Fruit fly (Drosophila melanogaster): ENCODE measurements around the gene Afg3l2.

Afg3l2 gene

DNA sequence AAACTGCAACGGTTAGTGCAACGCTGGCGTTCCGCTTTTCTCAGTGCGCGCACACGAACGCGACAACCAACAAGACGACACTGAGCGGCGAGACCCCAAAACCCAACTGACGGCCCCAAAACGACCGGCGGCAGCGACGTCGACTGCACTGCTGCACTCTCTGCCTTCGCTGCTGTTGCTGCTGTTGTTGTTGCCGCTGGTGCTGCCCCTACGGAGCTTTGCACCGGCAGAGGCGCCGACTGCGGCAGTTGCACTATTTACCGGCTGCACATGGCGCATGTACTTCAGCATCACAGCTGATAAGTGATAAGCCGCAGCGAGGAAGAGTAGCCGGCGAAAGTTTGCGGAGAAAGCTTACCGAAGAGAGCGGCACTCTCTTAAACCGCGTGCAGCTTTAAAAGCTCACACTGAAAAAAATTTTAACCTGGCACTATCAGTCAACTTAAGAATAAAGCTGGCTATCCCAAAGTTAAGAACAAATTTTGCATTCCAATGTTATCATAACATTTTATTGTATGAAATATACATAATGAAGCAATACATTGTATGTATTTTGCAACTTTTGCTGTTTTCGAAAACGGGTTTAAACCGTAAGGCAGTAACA, 3.7 kb downstream of the Afg3l2 start, which contains the start of gene Rbp6 (continued):
- TF ChIP-seq gcm2 (GFP tag; optimal IDR thresholded peaks at IDR 0.05) = no peak
- TF ChIP-seq ci (GFP tag; IDR thresholded peaks at IDR 0.05) = peak; percentile 38
- TF ChIP-seq repo (GFP tag; optimal IDR thresholded peaks at IDR 0.05) = no peak
- TF ChIP-seq usp (GFP tag; optimal IDR thresholded peaks at IDR 0.05) = no peak
- no peak for TF ChIP-seq Med (GFP tag)
- TF ChIP-seq ATbp (GFP tag; optimal IDR thresholded peaks at IDR 0.05) = no peak
- TF ChIP-seq Dref (GFP tag; IDR thresholded peaks at IDR 0.05) = no peak
- TF ChIP-seq tna (GFP tag; IDR thresholded peaks at IDR 0.05; ENCODE audit: partially characterized antibody) = no peak
- TF ChIP-seq CG7745 (tag; optimal IDR thresholded peaks at IDR 0.05) = no peak
- peak; percentile 42 to 70 for TF ChIP-seq Trl (optimal IDR thresholded peaks at IDR 0.05)
- TF ChIP-seq Trl (GFP tag; optimal IDR thresholded peaks at IDR 0.05) = no peak
- TF ChIP-seq Ptx1 (GFP tag; IDR thresholded peaks at IDR 0.05) = no peak
- no peak for TF ChIP-seq klu (GFP tag; IDR thresholded peaks at IDR 0.05)
- peak; percentile 68 for TF ChIP-seq zf30C (GFP tag; optimal IDR thresholded peaks at IDR 0.05)
- TF ChIP-seq CG8359 (GFP tag; optimal IDR thresholded peaks at IDR 0.05; ENCODE audit: borderline replicate concordance) = no peak
- 0 out of 2 replicates have a peak, but pooled peaks have one; percentile 22 for TF ChIP-seq Rfx (GFP tag; IDR thresholded peaks at IDR 0.05)
- no peak for TF ChIP-seq HLH4C (GFP tag; IDR thresholded peaks at IDR 0.05; ENCODE audit: partially characterized antibody)
- no peak for TF ChIP-seq sisA (GFP tag; IDR thresholded peaks at IDR 0.05)
- no peak for TF ChIP-seq NK7.1 (GFP tag; optimal IDR thresholded peaks at IDR 0.05)
- no peak for TF ChIP-seq dati (GFP tag; IDR thresholded peaks at IDR 0.05)
- TF ChIP-seq fd96Cb (tag; optimal IDR thresholded peaks at IDR 0.05) = peak; percentile 1
- no peak for TF ChIP-seq Dll (GFP tag; IDR thresholded peaks at IDR 0.05; ENCODE audit: partially characterized antibody)
- TF ChIP-seq insv (GFP tag; optimal IDR thresholded peaks at IDR 0.05) = no peak
- TF ChIP-seq CG31365 (tag; optimal IDR thresholded peaks at IDR 0.05) = no peak
- TF ChIP-seq inv (GFP tag; IDR thresholded peaks at IDR 0.05; ENCODE audit: partially characterized antibody) = no peak
- no peak for TF ChIP-seq CG13123 (GFP tag; optimal IDR thresholded peaks at IDR 0.05)
- no peak for TF ChIP-seq Kr (GFP tag; optimal IDR thresholded peaks at IDR 0.05)
- TF ChIP-seq CG8765 (GFP tag; IDR thresholded peaks at IDR 0.05) = no peak
- no peak for TF ChIP-seq tio (GFP tag; optimal IDR thresholded peaks at IDR 0.05)
- no peak for TF ChIP-seq tll (GFP tag; optimal IDR thresholded peaks at IDR 0.05)
- no peak for TF ChIP-seq CG13894 (tag; optimal IDR thresholded peaks at IDR 0.05)
- TF ChIP-seq CG16815 (GFP tag; optimal IDR thresholded peaks at IDR 0.05) = no peak
- no peak for TF ChIP-seq dan (GFP tag; IDR thresholded peaks at IDR 0.05)
- TF ChIP-seq dmrt99B (tag; optimal IDR thresholded peaks at IDR 0.05) = peak; percentile 18
- TF ChIP-seq grau (tag; optimal IDR thresholded peaks at IDR 0.05) = no peak
- TF ChIP-seq CG2120 (GFP tag; optimal IDR thresholded peaks at IDR 0.05) = peak; percentile 29
- peak; percentile 36 for TF ChIP-seq CG1603 (tag; optimal IDR thresholded peaks at IDR 0.05)
- no peak for TF ChIP-seq bowl (GFP tag; IDR thresholded peaks at IDR 0.05)
- TF ChIP-seq CG6689 (GFP tag; IDR thresholded peaks at IDR 0.05) = 0 out of 2 replicates have a peak, but pooled peaks have one; percentile 24
- peak; percentile 16 for TF ChIP-seq lilli (GFP tag; optimal IDR thresholded peaks at IDR 0.05)
- TF ChIP-seq CG12236 (GFP tag; optimal IDR thresholded peaks at IDR 0.05) = no peak
- TF ChIP-seq abd-A (tag; optimal IDR thresholded peaks at IDR 0.05) = no peak
- no peak for TF ChIP-seq CrebB (tag; optimal IDR thresholded peaks at IDR 0.05)
- no peak for TF ChIP-seq PHDP (tag; optimal IDR thresholded peaks at IDR 0.05)
- no peak for TF ChIP-seq z (GFP tag; IDR thresholded peaks at IDR 0.05)
- TF ChIP-seq ranshi (GFP tag; IDR thresholded peaks at IDR 0.05) = no peak
- TF ChIP-seq CG15601 (tag; optimal IDR thresholded peaks at IDR 0.05) = no peak
- peak; percentile 21 for TF ChIP-seq CG15514 (GFP tag; optimal IDR thresholded peaks at IDR 0.05)
- no peak for TF ChIP-seq CG12942 (GFP tag; optimal IDR thresholded peaks at IDR 0.05)
- TF ChIP-seq CG11695 (GFP tag; IDR thresholded peaks at IDR 0.05) = 0 out of 3 replicates have a peak, but pooled peaks have one; percentile 34
- no peak for TF ChIP-seq Hey (tag; optimal IDR thresholded peaks at IDR 0.05)
